Fruit fly (Drosophila melanogaster): ENCODE results near the gene Cyp305a1.
A peak's percentile ranks its signal among the peaks of the same experiment; 100 is the strongest.

The Cyp305a1 gene

DNA sequence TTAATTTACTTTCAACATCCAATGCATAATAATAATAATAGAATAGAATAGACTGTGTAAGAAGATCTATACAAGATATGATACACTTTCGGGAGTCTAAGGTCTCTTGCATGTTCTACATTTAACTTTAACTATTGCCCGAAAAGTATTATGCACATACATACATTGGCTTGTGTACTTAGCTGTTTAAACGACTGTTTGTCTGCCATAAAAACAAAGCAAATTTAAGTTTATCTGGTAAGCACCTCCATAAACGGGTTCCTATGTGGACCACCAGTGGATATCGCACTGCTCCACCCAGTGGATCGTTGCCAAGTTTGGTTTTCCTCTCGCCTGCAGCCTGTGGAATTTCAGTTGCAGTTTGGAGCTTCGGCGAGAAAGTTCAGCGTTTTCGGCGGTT is 33.8 kb upstream of the Cyp305a1 start (continued):
- no peak for TF ChIP-seq CkIIα-i1 (GFP tag; IDR thresholded peaks at IDR 0.05)
- no peak for TF ChIP-seq CG11695 (GFP tag; IDR thresholded peaks at IDR 0.05)
- TF ChIP-seq C15 (GFP tag; IDR thresholded peaks at IDR 0.05): no peak
- TF ChIP-seq ap (GFP tag; IDR thresholded peaks at IDR 0.05): no peak
- TF ChIP-seq grn (GFP tag; optimal IDR thresholded peaks at IDR 0.05): no peak
- TF ChIP-seq CG31388 (GFP tag; optimal IDR thresholded peaks at IDR 0.05): no peak
- TF ChIP-seq ranshi (GFP tag; IDR thresholded peaks at IDR 0.05): no peak; the same call in 1 of the 2 replicates
- no peak for TF ChIP-seq Spps (tag; optimal IDR thresholded peaks at IDR 0.05)
- no peak for TF ChIP-seq pnt (GFP tag; optimal IDR thresholded peaks at IDR 0.05)
- TF ChIP-seq CG15514 (GFP tag; optimal IDR thresholded peaks at IDR 0.05): peak; percentile 47
- TF ChIP-seq CG30403 (GFP tag; optimal IDR thresholded peaks at IDR 0.05): no peak
- TF ChIP-seq HmgZ (tag; optimal IDR thresholded peaks at IDR 0.05): peak; percentile 8
- no peak for TF ChIP-seq zen (tag; optimal IDR thresholded peaks at IDR 0.05)
- TF ChIP-seq caup (GFP tag; optimal IDR thresholded peaks at IDR 0.05; ENCODE audit: severe bottlenecking): peak; percentile 41
- TF ChIP-seq CG3163 (GFP tag; optimal IDR thresholded peaks at IDR 0.05): no peak
- no peak for TF ChIP-seq CG6654 (GFP tag; optimal IDR thresholded peaks at IDR 0.05)
- TF ChIP-seq vnd (GFP tag; IDR thresholded peaks at IDR 0.05; ENCODE audit: partially characterized antibody): no peak
- no peak for TF ChIP-seq CG34422 (GFP tag; IDR thresholded peaks at IDR 0.05)
- TF ChIP-seq nau (GFP tag; optimal IDR thresholded peaks at IDR 0.05): no peak
- TF ChIP-seq CG7556 (GFP tag; optimal IDR thresholded peaks at IDR 0.05): peak; percentile 37
- no peak for TF ChIP-seq CG10274 (GFP tag; optimal IDR thresholded peaks at IDR 0.05)
- no peak for TF ChIP-seq her (GFP tag; optimal IDR thresholded peaks at IDR 0.05)
- TF ChIP-seq CG15601 (tag; optimal IDR thresholded peaks at IDR 0.05): no peak
- TF ChIP-seq sens-2 (GFP tag; IDR thresholded peaks at IDR 0.05): no peak
- TF ChIP-seq fru (optimal IDR thresholded peaks at IDR 0.05): no peak
- TF ChIP-seq bbx (GFP tag; IDR thresholded peaks at IDR 0.05; ENCODE audit: partially characterized antibody): no peak
- TF ChIP-seq D19A (tag; optimal IDR thresholded peaks at IDR 0.05): no peak
- no peak for TF ChIP-seq CG8290 (GFP tag; optimal IDR thresholded peaks at IDR 0.05)
- TF ChIP-seq CG8290 (tag; optimal IDR thresholded peaks at IDR 0.05): no peak
- no peak for TF ChIP-seq bowl (GFP tag; IDR thresholded peaks at IDR 0.05)
- no peak for TF ChIP-seq lbe (GFP tag; optimal IDR thresholded peaks at IDR 0.05)
- TF ChIP-seq gce (GFP tag; IDR thresholded peaks at IDR 0.05): no peak
- TF ChIP-seq Bteb2 (GFP tag; optimal IDR thresholded peaks at IDR 0.05): no peak
- peak; percentile 76 for TF ChIP-seq wek (GFP tag; optimal IDR thresholded peaks at IDR 0.05)
- TF ChIP-seq Max (GFP tag; optimal IDR thresholded peaks at IDR 0.05): no peak
- no peak for TF ChIP-seq mld (GFP tag; IDR thresholded peaks at IDR 0.05; ENCODE audit: partially characterized antibody)
- no peak for TF ChIP-seq CG12236 (GFP tag; optimal IDR thresholded peaks at IDR 0.05)
- TF ChIP-seq nerfin-2 (GFP tag; IDR thresholded peaks at IDR 0.05; ENCODE audit: partially characterized antibody): no peak
- no peak for TF ChIP-seq CG31224 (GFP tag; IDR thresholded peaks at IDR 0.05)
- no peak for TF ChIP-seq Deaf1 (tag; optimal IDR thresholded peaks at IDR 0.05)
- TF ChIP-seq CG5953 (GFP tag; IDR thresholded peaks at IDR 0.05): no peak
- TF ChIP-seq CG7372 (GFP tag; IDR thresholded peaks at IDR 0.05): no peak
- TF ChIP-seq CG32772 (GFP tag; IDR thresholded peaks at IDR 0.05): no peak
- TF ChIP-seq Oaz (GFP tag; IDR thresholded peaks at IDR 0.05): no peak
- TF ChIP-seq jigr1 (GFP tag; IDR thresholded peaks at IDR 0.05): no peak
- TF ChIP-seq wdn (GFP tag; IDR thresholded peaks at IDR 0.05): no peak
- TF ChIP-seq zfh2 (GFP tag; optimal IDR thresholded peaks at IDR 0.05): no peak
- TF ChIP-seq ewg (GFP tag; optimal IDR thresholded peaks at IDR 0.05): no peak
- TF ChIP-seq CG6175 (GFP tag; IDR thresholded peaks at IDR 0.05): no peak
- TF ChIP-seq lilli (GFP tag; optimal IDR thresholded peaks at IDR 0.05): no peak
- TF ChIP-seq CHES-1-like (GFP tag; optimal IDR thresholded peaks at IDR 0.05): no peak
- no peak for TF ChIP-seq CG10147 (GFP tag; optimal IDR thresholded peaks at IDR 0.05)
- TF ChIP-seq CG12155 (GFP tag; optimal IDR thresholded peaks at IDR 0.05): no peak
